Fruit fly (Drosophila melanogaster) whole organism, embryonic: ENCODE data around the gene thoc6.

ENCODE experiments used
- Abd-B ChIP-seq: fragments of 200-800 bp; sonication (Bioruptor generic); optimal IDR thresholded peaks from 2 replicates; lab custom pipeline; 2018; ENCODE audit warnings: missing biosample characterization, mild to moderate bottlenecking, missing genetic modification characterization, moderate library complexity
- CG10267 ChIP-seq: fragments of 200-800 bp; sonication (Bioruptor generic); optimal IDR thresholded peaks from 2 replicates; lab custom pipeline; 2018; ENCODE audit warnings: missing biosample characterization, mild to moderate bottlenecking, missing genetic modification characterization, moderate library complexity
- CG11085 ChIP-seq: fragments of 200-800 bp; sonication (Bioruptor generic); IDR thresholded peaks from 2 replicates; pipeline ENCODE4 v1.3.6; 2022; ENCODE audit warnings: missing biosample characterization, missing genetic modification characterization
- CG12155 ChIP-seq: fragments of 200-800 bp; sonication (Bioruptor generic); optimal IDR thresholded peaks from 3 replicates; lab custom pipeline; 2016; ENCODE audit warnings: missing biosample characterization, missing genetic modification characterization
- CG12391 ChIP-seq: fragments of 200-800 bp; sonication (Bioruptor generic); optimal IDR thresholded peaks from 3 replicates; lab custom pipeline; 2018; ENCODE audit warnings: missing biosample characterization, mild to moderate bottlenecking, missing genetic modification characterization, moderate library complexity
- CG13287 ChIP-seq: fragments of 200-800 bp; sonication (Bioruptor generic); IDR thresholded peaks from 2 replicates; pipeline ENCODE4 v1.3.6; 2022; ENCODE audit warnings: missing biosample characterization, missing genetic modification characterization; ENCODE audit not compliant: partially characterized antibody
- CG13624 ChIP-seq: fragments of 200-800 bp; sonication (Bioruptor generic); optimal IDR thresholded peaks from 2 replicates; lab custom pipeline; 2016; ENCODE audit warnings: missing biosample characterization, missing genetic modification characterization
- CG14860 ChIP-seq: fragments of 200-800 bp; sonication (Bioruptor generic); IDR thresholded peaks from 3 replicates; pipeline ENCODE4 v1.3.6; 2022; ENCODE audit warnings: missing biosample characterization, missing genetic modification characterization; ENCODE audit not compliant: partially characterized antibody
- CG15011 ChIP-seq: fragments of 200-800 bp; sonication (Bioruptor generic); optimal IDR thresholded peaks from 3 replicates; lab custom pipeline; 2018; ENCODE audit warnings: missing biosample characterization, mild to moderate bottlenecking, missing genetic modification characterization
- CG1529 ChIP-seq: fragments of 200-800 bp; sonication (Bioruptor generic); optimal IDR thresholded peaks from 3 replicates; lab custom pipeline; 2018; ENCODE audit warnings: missing biosample characterization, missing genetic modification characterization
- CG16813 ChIP-seq: fragments of 200-800 bp; sonication (Bioruptor generic); IDR thresholded peaks from 3 replicates; pipeline ENCODE4 v1.3.6; 2022; ENCODE audit warnings: missing biosample characterization, missing genetic modification characterization; ENCODE audit not compliant: partially characterized antibody
- CG18262 ChIP-seq: fragments of 200-800 bp; optimal IDR thresholded peaks from 3 replicates; lab custom pipeline; 2019; ENCODE audit warnings: missing biosample characterization, mild to moderate bottlenecking, missing genetic modification characterization, moderate library complexity
- CG3407 ChIP-seq: fragments of 200-800 bp; sonication (Bioruptor generic); optimal IDR thresholded peaks from 2 replicates; lab custom pipeline; 2018; ENCODE audit warnings: missing biosample characterization, mild to moderate bottlenecking, missing genetic modification characterization
- CG3838 ChIP-seq: fragments of 200-800 bp; sonication (Bioruptor generic); optimal IDR thresholded peaks from 3 replicates; lab custom pipeline; 2016; ENCODE audit warnings: missing biosample characterization, missing genetic modification characterization
- CG42726 ChIP-seq: fragments of 200-800 bp; sonication (Bioruptor generic); IDR thresholded peaks from 2 replicates; pipeline ENCODE4 v1.3.6; 2022; ENCODE audit warnings: missing biosample characterization, missing genetic modification characterization; ENCODE audit not compliant: partially characterized antibody
- CG4424 ChIP-seq: fragments of 200-800 bp; sonication (Bioruptor generic); optimal IDR thresholded peaks from 3 replicates; lab custom pipeline; 2016; ENCODE audit warnings: missing biosample characterization, missing genetic modification characterization
- CG7372 ChIP-seq: fragments of 200-800 bp; sonication (Bioruptor generic); IDR thresholded peaks from 2 replicates; pipeline ENCODE4 v1.3.6; 2022; ENCODE audit warnings: missing biosample characterization, missing genetic modification characterization
- CG9797 ChIP-seq: fragments of 200-800 bp; sonication (Bioruptor generic); optimal IDR thresholded peaks from 3 replicates; lab custom pipeline; 2018; ENCODE audit warnings: missing biosample characterization, mild to moderate bottlenecking, missing genetic modification characterization
- CG9817 ChIP-seq: fragments of 200-800 bp; sonication (Bioruptor generic); optimal IDR thresholded peaks from 2 replicates; lab custom pipeline; 2018; ENCODE audit warnings: missing biosample characterization, mild to moderate bottlenecking, missing genetic modification characterization, moderate library complexity
- CTCF ChIP-seq: fragments of 200-800 bp; sonication (Bioruptor generic); optimal IDR thresholded peaks from 2 replicates; lab custom pipeline; 2017; ENCODE audit warnings: missing biosample characterization, mild to moderate bottlenecking, missing genetic modification characterization, moderate library complexity
- Doc3 ChIP-seq: fragments of 200-800 bp; sonication (Bioruptor generic); IDR thresholded peaks from 3 replicates; pipeline ENCODE4 v1.3.6; 2022; ENCODE audit warnings: missing biosample characterization, missing genetic modification characterization; ENCODE audit not compliant: partially characterized antibody
- HmgZ ChIP-seq: fragments of 200-800 bp; sonication (Bioruptor generic); optimal IDR thresholded peaks from 2 replicates; lab custom pipeline; 2018; ENCODE audit warnings: missing biosample characterization, mild to moderate bottlenecking, missing genetic modification characterization
- Jarid2 ChIP-seq: fragments of 200-800 bp; sonication (Bioruptor generic); optimal IDR thresholded peaks from 3 replicates; lab custom pipeline; 2017; ENCODE audit warnings: mild to moderate bottlenecking, missing biosample characterization, missing genetic modification reagents, missing genetic modification characterization
- MESR4 ChIP-seq: fragments of 200-800 bp; sonication (Bioruptor generic); optimal IDR thresholded peaks from 2 replicates; lab custom pipeline; 2018; ENCODE audit warnings: missing biosample characterization, mild to moderate bottlenecking, missing genetic modification characterization, moderate library complexity
- NK7.1 ChIP-seq: fragments of 200-800 bp; sonication (Bioruptor generic); optimal IDR thresholded peaks from 3 replicates; lab custom pipeline; 2016; ENCODE audit warnings: missing biosample characterization, missing genetic modification characterization
- bbx ChIP-seq: fragments of 200-800 bp; sonication (Bioruptor generic); IDR thresholded peaks from 2 replicates; pipeline ENCODE4 v1.3.6; 2022; ENCODE audit warnings: missing biosample characterization, missing genetic modification characterization; ENCODE audit not compliant: partially characterized antibody
- dpn ChIP-seq, 2 experiments: fragments of 200-800 bp; sonication (Bioruptor generic); optimal IDR thresholded peaks; 3 replicates each; lab custom pipeline; 2016; ENCODE audit warnings: missing biosample characterization in 2 of 2, missing genetic modification characterization in 2 of 2
- gfzf ChIP-seq: fragments of 200-800 bp; sonication (Bioruptor generic); optimal IDR thresholded peaks from 2 replicates; lab custom pipeline; 2016; ENCODE audit warnings: missing biosample characterization, mild to moderate bottlenecking, missing genetic modification characterization, moderate library complexity
- ham ChIP-seq: fragments of 200-800 bp; sonication (Bioruptor generic); IDR thresholded peaks from 2 replicates; pipeline ENCODE4 v1.3.6; 2022; ENCODE audit warnings: missing biosample characterization, missing genetic modification characterization
- hkb ChIP-seq, 2 experiments: fragments of 200-800 bp in 1 of 2; fragments of >200 bp in 1 of 2; sonication (Bioruptor generic) in 1 of 2; IDR thresholded peaks in 1 of 2; optimal IDR thresholded peaks in 1 of 2; 2 replicates each; pipeline versions ENCODE4 v1.3.6 to Lab custom; 2017 to 2022; ENCODE audit warnings: missing biosample characterization in 1 of 2, missing genetic modification characterization in 1 of 2
- ind ChIP-seq: fragments of 200-800 bp; sonication (Bioruptor generic); optimal IDR thresholded peaks from 3 replicates; lab custom pipeline; 2016; ENCODE audit warnings: missing biosample characterization, missing genetic modification characterization
- kay ChIP-seq: fragments of 200-800 bp; sonication (Bioruptor generic); optimal IDR thresholded peaks from 2 replicates; lab custom pipeline; 2016; ENCODE audit warnings: missing biosample characterization, missing genetic modification characterization
- knrl ChIP-seq: fragments of 200-800 bp; sonication (Bioruptor generic); IDR thresholded peaks from 3 replicates; pipeline ENCODE4 v1.3.6; 2022; ENCODE audit warnings: missing biosample characterization, missing genetic modification characterization; ENCODE audit not compliant: partially characterized antibody
- luna ChIP-seq: fragments of 200-800 bp; sonication (Bioruptor generic); optimal IDR thresholded peaks from 2 replicates; lab custom pipeline; 2016; ENCODE audit warnings: missing biosample characterization, missing genetic modification characterization
- mirr ChIP-seq: fragments of 200-800 bp; sonication (Bioruptor generic); optimal IDR thresholded peaks from 3 replicates; lab custom pipeline; 2018; ENCODE audit warnings: missing biosample characterization, mild to moderate bottlenecking, missing genetic modification characterization
- nmo ChIP-seq: fragments of 200-800 bp; sonication (Bioruptor generic); optimal IDR thresholded peaks from 2 replicates; lab custom pipeline; 2018; ENCODE audit warnings: missing biosample characterization, mild to moderate bottlenecking, missing genetic modification characterization, moderate library complexity
- org-1 ChIP-seq: fragments of 200-800 bp; sonication (Bioruptor generic); optimal IDR thresholded peaks from 2 replicates; lab custom pipeline; 2017; ENCODE audit warnings: missing biosample characterization, missing genetic modification characterization
- phol ChIP-seq: fragments of 200-800 bp; sonication (Bioruptor generic); optimal IDR thresholded peaks from 3 replicates; lab custom pipeline; 2018; ENCODE audit warnings: missing biosample characterization, mild to moderate bottlenecking, missing genetic modification characterization, moderate library complexity
- psq ChIP-seq: fragments of 200-800 bp; sonication (Bioruptor generic); optimal IDR thresholded peaks from 2 replicates; lab custom pipeline; 2017; ENCODE audit warnings: missing biosample characterization, missing genetic modification characterization
- pzg ChIP-seq: fragments of 200-800 bp; sonication (Bioruptor generic); optimal IDR thresholded peaks from 3 replicates; lab custom pipeline; 2018; ENCODE audit warnings: missing biosample characterization, mild to moderate bottlenecking, missing genetic modification characterization, moderate library complexity
- row ChIP-seq: fragments of 200-800 bp; sonication (Bioruptor generic); IDR thresholded peaks from 3 replicates; pipeline ENCODE4 v1.3.6; 2022; ENCODE audit warnings: missing biosample characterization, missing genetic modification characterization
- sim ChIP-seq: fragments of 200-800 bp; sonication (Bioruptor generic); IDR thresholded peaks from 2 replicates; pipeline ENCODE4 v1.3.6; 2022; ENCODE audit warnings: missing biosample characterization, missing genetic modification characterization
- tna ChIP-seq: fragments of 200-800 bp; sonication (Bioruptor generic); IDR thresholded peaks from 2 replicates; pipeline ENCODE4 v1.3.6; 2022; ENCODE audit warnings: missing biosample characterization, missing genetic modification characterization; ENCODE audit not compliant: partially characterized antibody
- trh ChIP-seq: fragments of 200-800 bp; sonication (Bioruptor generic); optimal IDR thresholded peaks from 2 replicates; lab custom pipeline; 2016; ENCODE audit warnings: missing biosample characterization, missing genetic modification characterization
- wor ChIP-seq: fragments of 200-800 bp; sonication (Bioruptor generic); IDR thresholded peaks from 2 replicates; pipeline ENCODE4 v1.3.6; 2022; ENCODE audit warnings: missing biosample characterization, missing genetic modification characterization
- yki ChIP-seq: fragments of >200 bp; optimal IDR thresholded peaks from 3 replicates; lab custom pipeline; 2018
- zen ChIP-seq: fragments of 200-800 bp; sonication (Bioruptor generic); optimal IDR thresholded peaks from 3 replicates; lab custom pipeline; 2018; ENCODE audit warnings: missing biosample characterization, mild to moderate bottlenecking, missing genetic modification characterization, moderate library complexity

Gene thoc6

DNA sequence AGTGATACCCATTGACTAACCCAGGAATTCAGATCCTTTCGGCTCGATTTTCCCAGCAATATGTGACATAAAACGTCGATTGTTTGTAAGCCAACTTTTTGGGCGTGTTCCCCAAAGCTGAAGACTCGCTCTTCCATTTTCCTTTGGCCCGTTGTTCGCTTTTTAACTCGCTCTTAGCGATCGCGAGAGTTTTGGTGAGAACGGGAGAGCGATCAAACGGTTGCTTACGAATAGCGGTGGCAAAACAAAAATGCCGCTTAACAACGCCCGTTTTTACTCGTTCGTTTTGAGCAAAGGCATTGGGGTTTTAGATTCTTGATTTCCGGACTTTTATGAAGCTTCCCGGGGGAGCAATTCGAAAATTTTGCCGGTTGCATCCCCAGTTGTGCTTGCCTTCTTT, 46.5 kb downstream of the thoc6 start (continued):
- TF ChIP-seq hkb (optimal IDR thresholded peaks at IDR 0.05; lab: Kevin White, UChicago) (no peak), hkb (GFP tag; IDR thresholded peaks at IDR 0.05; lab: Robert Waterston, UW) (no peak), Doc3 (GFP tag; lab: Robert Waterston, UW) (0 out of 3 replicates have a peak, but pooled peaks have one; percentile 17), CG4424 (GFP tag; lab: Kevin White, UChicago) (no peak), knrl (no peak), yki (lab: Kevin White, UChicago) (no peak), org-1 (GFP tag; lab: Kevin White, UChicago) (no peak), zen (no peak), NK7.1 (GFP tag; lab: Kevin White, UChicago) (no peak), row (GFP tag; lab: Robert Waterston, UW) (no peak), Jarid2 (no peak), sim (GFP tag; lab: Robert Waterston, UW) (no peak), CG7372 (GFP tag; lab: Robert Waterston, UW) (no peak), CG9797 (no peak), CG9817 (tag; lab: Kevin White, UChicago) (no peak), CG13624 (GFP tag; lab: Kevin White, UChicago) (no peak), CG1529 (no peak), psq (GFP tag; lab: Kevin White, UChicago) (peak; percentile 76), pzg (GFP tag; lab: Kevin White, UChicago) (no peak), ham (no peak), CG12155 (peak; percentile 85)

DNA sequence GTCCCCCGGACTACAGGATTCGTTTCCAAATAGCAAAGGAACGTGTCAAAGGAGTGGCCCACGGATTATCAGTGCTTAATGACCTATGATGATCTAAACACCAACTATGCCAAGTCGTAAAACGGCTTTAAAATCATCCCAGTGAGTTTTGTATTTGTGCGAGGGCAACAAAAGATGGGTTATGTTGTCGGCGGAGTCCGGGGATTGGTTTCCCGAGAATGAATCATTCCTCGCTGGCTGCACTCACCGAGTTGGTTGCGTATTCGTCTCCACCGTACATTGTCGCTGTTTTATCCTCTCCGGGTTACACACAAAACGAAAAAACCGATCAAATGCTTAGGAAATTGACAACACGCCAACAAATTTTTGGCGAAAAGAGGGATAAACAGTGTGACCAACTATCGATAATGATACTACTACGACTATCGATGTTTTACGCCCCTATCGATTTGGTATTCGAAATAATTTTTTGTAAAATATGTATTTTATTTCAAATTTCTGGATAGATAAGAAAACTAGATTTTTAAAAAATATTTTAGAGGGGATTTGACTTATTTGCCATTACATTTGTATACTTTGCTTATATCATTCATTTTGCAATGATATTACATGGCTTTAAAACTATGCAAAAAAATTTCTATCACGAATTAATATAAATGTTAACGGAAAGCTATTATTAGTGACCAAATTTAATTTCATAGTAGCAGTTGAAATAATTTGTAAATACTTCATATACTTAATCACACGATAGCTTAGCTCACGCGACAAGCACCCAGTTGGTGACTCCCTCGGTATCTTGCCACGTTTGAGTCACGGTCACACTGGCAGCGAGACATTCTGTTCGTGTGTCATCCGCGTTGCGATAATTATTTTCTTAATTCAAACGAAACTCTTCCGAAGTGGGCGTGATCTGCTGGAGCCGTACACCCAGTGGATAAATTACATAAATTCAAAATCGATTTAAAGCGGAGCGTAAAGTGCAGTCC, 47.5 kb downstream of the thoc6 start, which contains the start of the genes eIF3l and Nrx-IV:
Gene eIF3l (minus strand): TSS at position 389 of the 986 bp plus-strand sequence.
Gene Nrx-IV (plus strand): TSS at position 811 of the 986 bp plus-strand sequence.
- peak; percentile 83 for TF ChIP-seq MESR4 (GFP tag; lab: Kevin White, UChicago)
- TF ChIP-seq wor (GFP tag; lab: Robert Waterston, UW) = no peak
- TF ChIP-seq ind (GFP tag; lab: Kevin White, UChicago) = no peak
- TF ChIP-seq CTCF (GFP tag; lab: Kevin White, UChicago) = no peak
- peak; percentile 14 for TF ChIP-seq HmgZ (tag; lab: Kevin White, UChicago)
- no peak for TF ChIP-seq CG18262 (tag; lab: Kevin White, UChicago)
- TF ChIP-seq mirr (GFP tag; lab: Kevin White, UChicago) = no peak
- TF ChIP-seq tna = 0 out of 2 replicates have a peak, but pooled peaks have one; percentile 22
- TF ChIP-seq phol (tag; lab: Kevin White, UChicago) = peak; percentile 30
- TF ChIP-seq CG13287 (GFP tag; lab: Robert Waterston, UW) = peak; percentile 72
- TF ChIP-seq bbx (GFP tag; lab: Robert Waterston, UW) = peak; percentile 28
- TF ChIP-seq gfzf (GFP tag; lab: Kevin White, UChicago) = peak; percentile 81
- TF ChIP-seq CG12391 (tag; lab: Kevin White, UChicago) = peak; percentile 42
- no peak for TF ChIP-seq dpn (GFP tag; optimal IDR thresholded peaks at IDR 0.05; lab: Kevin White, UChicago)
- TF ChIP-seq luna = no peak
- peak; percentile 35 for TF ChIP-seq nmo (GFP tag; lab: Kevin White, UChicago)
- no peak for TF ChIP-seq CG11085 (GFP tag; lab: Robert Waterston, UW)
- TF ChIP-seq row (GFP tag; lab: Robert Waterston, UW) = peak; percentile 57; the same call in 2 of the 3 replicates
- peak; percentile 61 for TF ChIP-seq pzg (GFP tag; lab: Kevin White, UChicago)
- TF ChIP-seq CG3407 = no peak
- TF ChIP-seq CG16813 (GFP tag; lab: Robert Waterston, UW) = peak; percentile 66; the same call in 2 of the 3 replicates
- no peak for TF ChIP-seq Abd-B (GFP tag; lab: Kevin White, UChicago)
- TF ChIP-seq CG14860 (GFP tag; lab: Robert Waterston, UW) = peak; percentile 48; the same call in 1 of the 3 replicates
- no peak for TF ChIP-seq CG3838
- TF ChIP-seq CG15011 = no peak
- TF ChIP-seq kay (GFP tag; lab: Kevin White, UChicago) = peak; percentile 35
- no peak for TF ChIP-seq trh (GFP tag; lab: Kevin White, UChicago)
- peak; percentile 57 for TF ChIP-seq CG42726 (GFP tag; lab: Robert Waterston, UW)
- peak; percentile 31 for TF ChIP-seq CG10267
